Worm (Caenorhabditis elegans): ENCODE data around the gene Y38E10A.14.

- TF ChIP-seq dve-1 (tag; optimal IDR thresholded peaks at IDR 0.05) (no peak), hlh-30 (tag; optimal IDR thresholded peaks at IDR 0.05; ENCODE audit: insufficient read depth) (no peak), unc-55 (GFP tag; optimal IDR thresholded peaks at IDR 0.05) (no peak), tbx-7 (tag; optimal IDR thresholded peaks at IDR 0.05) (no peak), ceh-24 (tag; optimal IDR thresholded peaks at IDR 0.05) (no peak)
Measured at ce11 chrII:12615413-12615812, 8.9 kb downstream of the Y38E10A.14 start.

All from whole organism, late embryonic.